Worm (Caenorhabditis elegans) whole organism, L3 larva: ENCODE data around the gene M28.10.

Source experiments
- elt-2 ChIP-seq: sonication (generic microtip); optimal IDR thresholded peaks from 2 replicates; lab custom pipeline; 2016; ENCODE audit warnings: missing genetic modification reagents, mild to moderate bottlenecking, missing genetic modification characterization, missing compliant biosample characterization
- lsy-12 ChIP-seq: sonication (generic microtip); optimal IDR thresholded peaks from 2 replicates; lab custom pipeline; 2016; ENCODE audit warnings: mild to moderate bottlenecking, missing genetic modification characterization, missing compliant biosample characterization
- mdl-1 ChIP-seq: fragments of 150-350 bp; optimal IDR thresholded peaks from 2 replicates; lab custom pipeline; 2014; ENCODE audit warnings: missing biosample characterization, missing genetic modification characterization
- nfya-1 ChIP-seq: sonication (generic microtip); optimal IDR thresholded peaks from 2 replicates; lab custom pipeline; 2017; ENCODE audit warnings: missing genetic modification characterization, mild to moderate bottlenecking, missing compliant biosample characterization, antibody characterized with exemption, moderate library complexity; ENCODE audit not compliant: insufficient read depth
- nhr-28 ChIP-seq: fragments of 150-350 bp; optimal IDR thresholded peaks from 2 replicates; lab custom pipeline; 2014; ENCODE audit warnings: missing biosample characterization, missing genetic modification characterization
- pha-4 ChIP-seq: fragments of 150-350 bp; optimal IDR thresholded peaks from 2 replicates; lab custom pipeline; 2014; ENCODE audit warnings: missing biosample characterization, missing genetic modification reagents, missing genetic modification characterization
- pqm-1 ChIP-seq: fragments of 150-350 bp; optimal IDR thresholded peaks from 2 replicates; lab custom pipeline; 2017; ENCODE audit warnings: missing biosample characterization, missing genetic modification characterization, inconsistent platforms
- skn-1 ChIP-seq: fragments of 150-350 bp; optimal IDR thresholded peaks from 2 replicates; lab custom pipeline; 2014; ENCODE audit warnings: missing biosample characterization, missing genetic modification characterization
- zag-1 ChIP-seq: fragments of 150-350 bp; optimal IDR thresholded peaks from 2 replicates; lab custom pipeline; 2014; ENCODE audit warnings: missing biosample characterization, missing genetic modification characterization

DNA sequence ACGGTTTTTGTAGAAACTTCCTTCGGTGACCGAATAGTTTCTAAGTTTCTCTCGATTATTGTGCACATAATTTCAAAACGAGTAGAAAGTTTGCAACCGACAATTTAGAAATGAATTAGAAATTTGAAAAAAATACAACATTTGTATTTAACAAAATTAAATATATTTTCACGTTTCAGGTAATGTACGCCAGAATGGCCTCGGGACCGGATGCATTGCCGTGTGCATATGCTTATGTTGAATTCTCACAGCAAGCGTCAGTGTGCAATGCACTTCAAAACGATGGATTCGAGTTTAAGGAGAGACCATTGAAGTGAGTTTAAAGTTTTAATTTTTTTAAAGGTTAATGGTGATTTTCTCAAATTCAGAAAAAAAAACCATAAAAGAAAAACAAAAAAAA lies 13.6 kb downstream of the M28.10 start, which contains the start of gene marc-2:
- TF ChIP-seq skn-1 (tag; lab: Kevin White, UChicago) (no peak), zag-1 (tag; lab: Kevin White, UChicago) (no peak), nfya-1 (tag; lab: Kevin White, UChicago) (no peak), mdl-1 (tag; lab: Kevin White, UChicago) (no peak), pha-4 (tag; lab: Kevin White, UChicago) (no peak), pqm-1 (tag; lab: Kevin White, UChicago) (no peak), elt-2 (tag; lab: Kevin White, UChicago) (no peak), nhr-28 (tag; lab: Kevin White, UChicago) (no peak), lsy-12 (tag; lab: Kevin White, UChicago) (no peak)
